Fruit fly (Drosophila melanogaster): ENCODE data around the gene brv2.

The brv2 gene

DNA sequence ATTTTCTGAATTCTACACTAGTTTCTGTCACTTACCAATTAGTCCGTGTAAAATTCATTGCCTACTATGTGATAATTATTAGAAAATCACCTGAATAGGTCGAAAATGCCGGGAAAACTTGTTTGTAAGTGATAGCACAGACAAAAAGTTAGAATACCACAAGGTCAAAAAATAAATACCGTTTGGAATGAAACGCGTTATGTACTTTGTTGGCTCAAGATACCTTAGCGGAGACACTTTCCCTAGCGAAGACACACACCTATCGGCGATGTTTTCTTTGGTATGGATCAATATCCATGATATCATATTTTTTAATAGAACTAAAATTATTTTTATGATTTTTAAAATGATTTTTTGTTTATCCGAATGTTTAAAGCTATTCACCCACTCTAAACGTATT lies 5.4 kb downstream of the brv2 start, which contains the start of gene CG6479 (continued):
- TF ChIP-seq br (optimal IDR thresholded peaks at IDR 0.05) (no peak), pros (GFP tag; optimal IDR thresholded peaks at IDR 0.05) (no peak), gsb (GFP tag; IDR thresholded peaks at IDR 0.05) (no peak), Abd-B (GFP tag; optimal IDR thresholded peaks at IDR 0.05) (peak; percentile 16), CG3995 (GFP tag; optimal IDR thresholded peaks at IDR 0.05) (peak; percentile 19), CG9876 (GFP tag; optimal IDR thresholded peaks at IDR 0.05) (no peak), bab2 (GFP tag; optimal IDR thresholded peaks at IDR 0.05) (no peak), nau (GFP tag; optimal IDR thresholded peaks at IDR 0.05) (no peak), Blimp-1 (GFP tag; optimal IDR thresholded peaks at IDR 0.05) (no peak), pan (optimal IDR thresholded peaks at IDR 0.05) (no peak), pan (GFP tag; optimal IDR thresholded peaks at IDR 0.05 in 1 of 2, IDR thresholded peaks at IDR 0.05 in 1 of 2) (no peak), Bgb (GFP tag; IDR thresholded peaks at IDR 0.05; ENCODE audit: partially characterized antibody) (0 out of 2 replicates have a peak, but pooled peaks have one; percentile 32), CG12155 (GFP tag; optimal IDR thresholded peaks at IDR 0.05) (no peak), CG14710 (tag; optimal IDR thresholded peaks at IDR 0.05) (peak; percentile 47), E2f2 (GFP tag; IDR thresholded peaks at IDR 0.05) (peak; percentile 51), Dp (GFP tag; optimal IDR thresholded peaks at IDR 0.05) (peak; percentile 49), CG8359 (GFP tag; optimal IDR thresholded peaks at IDR 0.05; ENCODE audit: borderline replicate concordance) (no peak), CG1832 (GFP tag; optimal IDR thresholded peaks at IDR 0.05) (no peak), Dad (GFP tag; optimal IDR thresholded peaks at IDR 0.05) (no peak), ssp (GFP tag; IDR thresholded peaks at IDR 0.05) (no peak), B-H2 (GFP tag; optimal IDR thresholded peaks at IDR 0.05) (no peak), chn (GFP tag; optimal IDR thresholded peaks at IDR 0.05) (no peak), en (GFP tag; optimal IDR thresholded peaks at IDR 0.05) (no peak), NC2β (GFP tag; optimal IDR thresholded peaks at IDR 0.05) (no peak), CG12236 (GFP tag; optimal IDR thresholded peaks at IDR 0.05) (no peak), mam (GFP tag; optimal IDR thresholded peaks at IDR 0.05) (no peak), CTCF (GFP tag; optimal IDR thresholded peaks at IDR 0.05) (peak; percentile 34), CG43689 (GFP tag; IDR thresholded peaks at IDR 0.05) (no peak), CoRest (tag; optimal IDR thresholded peaks at IDR 0.05) (peak; percentile 29), trem (tag; optimal IDR thresholded peaks at IDR 0.05) (peak; percentile 65), bigmax (GFP tag; optimal IDR thresholded peaks at IDR 0.05) (peak; percentile 3), CG2712 (tag; optimal IDR thresholded peaks at IDR 0.05) (peak; percentile 24), Ets97D (GFP tag; optimal IDR thresholded peaks at IDR 0.05) (peak; percentile 40), CG15479 (GFP tag; optimal IDR thresholded peaks at IDR 0.05) (no peak), CG17328 (GFP tag; IDR thresholded peaks at IDR 0.05) (no peak), peb (GFP tag; IDR thresholded peaks at IDR 0.05) (no peak), Scr (GFP tag; IDR thresholded peaks at IDR 0.05; ENCODE audit: partially characterized antibody) (peak; percentile 66), CG2678 (tag; optimal IDR thresholded peaks at IDR 0.05) (no peak), ewg (GFP tag; optimal IDR thresholded peaks at IDR 0.05) (no peak), CG7786 (GFP tag; optimal IDR thresholded peaks at IDR 0.05) (no peak), row (GFP tag; IDR thresholded peaks at IDR 0.05) (peak; percentile 36; the same call in 1 of the 3 replicates), CG30403 (GFP tag; optimal IDR thresholded peaks at IDR 0.05) (no peak), Bdp1 (GFP tag; optimal IDR thresholded peaks at IDR 0.05) (peak; percentile 28), CG16813 (GFP tag; IDR thresholded peaks at IDR 0.05; ENCODE audit: partially characterized antibody) (peak; percentile 66), CG4617 (GFP tag; optimal IDR thresholded peaks at IDR 0.05; ENCODE audit: borderline replicate concordance) (peak; percentile 0), pzg (GFP tag; optimal IDR thresholded peaks at IDR 0.05) (peak; percentile 74), hbn (GFP tag; IDR thresholded peaks at IDR 0.05; ENCODE audit: partially characterized antibody) (peak; percentile 28; the same call in 1 of the 2 replicates), Sin3A (optimal IDR thresholded peaks at IDR 0.05) (peak; percentile 8), CG1529 (GFP tag; optimal IDR thresholded peaks at IDR 0.05) (no peak), Lhr (GFP tag; optimal IDR thresholded peaks at IDR 0.05) (peak; percentile 81), MBD-R2 (GFP tag; IDR thresholded peaks at IDR 0.05) (peak; percentile 85), knrl (GFP tag; IDR thresholded peaks at IDR 0.05; ENCODE audit: partially characterized antibody) (peak; percentile 70)
